Fruit fly (Drosophila melanogaster) whole organism, wandering third instar larva: ENCODE results near the gene CG42340.
"Not testable (repeated sequence)": the region's sequence is repeated elsewhere in the genome, so short reads cannot be mapped to it uniquely, and the experiment has no call there.

Experiments
- br ChIP-seq: fragments of 200-800 bp; sonication (Bioruptor generic); optimal IDR thresholded peaks from 2 replicates; lab custom pipeline; 2016; ENCODE audit warnings: missing biosample characterization, missing genetic modification characterization
- pan ChIP-seq: fragments of >200 bp; optimal IDR thresholded peaks from 2 replicates; lab custom pipeline; 2017

dm6 chrX:6478749-6479148 lies 45.4 kb downstream of the CG42340 start, which contains the start of gene CG33665:
- not testable (repeated sequence) for TF ChIP-seq pan (lab: Kevin White, UChicago); br (GFP tag; lab: Kevin White, UChicago)
